Worm (Caenorhabditis elegans): ENCODE data around the gene mrpl-18.

DNA sequence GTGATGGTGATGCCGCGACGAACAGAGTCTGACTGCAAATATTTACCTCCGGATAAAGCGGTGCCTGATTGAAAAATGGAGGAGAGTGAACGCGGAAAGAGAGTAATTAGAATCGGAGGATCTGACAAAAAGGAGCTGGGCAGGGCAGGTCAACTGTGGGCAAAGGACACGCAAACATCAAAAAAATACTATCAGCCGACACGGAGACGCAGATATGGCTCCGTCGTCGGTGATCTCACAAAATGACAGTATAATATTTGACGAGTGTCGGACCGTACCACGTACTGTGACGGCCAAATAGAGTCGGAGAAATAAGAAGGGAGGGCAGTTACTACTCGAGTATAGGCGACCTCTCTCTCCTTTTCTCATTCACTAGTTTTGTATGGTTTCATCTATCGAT, 12.3 kb upstream of the mrpl-18 start:
- no peak for TF ChIP-seq nhr-237 (tag; optimal IDR thresholded peaks at IDR 0.05)
- no peak for TF ChIP-seq lsy-2 (tag; optimal IDR thresholded peaks at IDR 0.05)
- TF ChIP-seq unc-62 (GFP tag; optimal IDR thresholded peaks at IDR 0.05): no peak
- no peak for TF ChIP-seq nhr-77 (tag; optimal IDR thresholded peaks at IDR 0.05)
- no peak for TF ChIP-seq nhr-11 (tag; optimal IDR thresholded peaks at IDR 0.05)
- TF ChIP-seq sem-4 (tag; optimal IDR thresholded peaks at IDR 0.05): no peak
- TF ChIP-seq Y55F3AM.14 (GFP tag; optimal IDR thresholded peaks at IDR 0.05): no peak
- no peak for TF ChIP-seq nhr-25 (tag; optimal IDR thresholded peaks at IDR 0.05)
- TF ChIP-seq ama-1 (optimal IDR thresholded peaks at IDR 0.05): no peak
- TF ChIP-seq nhr-23 (tag; optimal IDR thresholded peaks at IDR 0.05): no peak
- no peak for TF ChIP-seq elt-1 (tag; optimal IDR thresholded peaks at IDR 0.05)
- TF ChIP-seq unc-55 (GFP tag; optimal IDR thresholded peaks at IDR 0.05): no peak
- TF ChIP-seq lin-39 (tag; optimal IDR thresholded peaks at IDR 0.05): no peak
